Worm (Caenorhabditis elegans) whole organism, dauer: ENCODE data around the gene athp-3.
"Not testable (repeated sequence)": the region's sequence is repeated elsewhere in the genome, so short reads cannot be mapped to it uniquely, and the experiment has no call there.

Experiments used
- unc-62 ChIP-seq: sonication (generic microtip); optimal IDR thresholded peaks from 2 replicates; lab custom pipeline; 2017; ENCODE audit warnings: missing biosample characterization, missing genetic modification reagents, missing genetic modification characterization

Gene athp-3

DNA sequence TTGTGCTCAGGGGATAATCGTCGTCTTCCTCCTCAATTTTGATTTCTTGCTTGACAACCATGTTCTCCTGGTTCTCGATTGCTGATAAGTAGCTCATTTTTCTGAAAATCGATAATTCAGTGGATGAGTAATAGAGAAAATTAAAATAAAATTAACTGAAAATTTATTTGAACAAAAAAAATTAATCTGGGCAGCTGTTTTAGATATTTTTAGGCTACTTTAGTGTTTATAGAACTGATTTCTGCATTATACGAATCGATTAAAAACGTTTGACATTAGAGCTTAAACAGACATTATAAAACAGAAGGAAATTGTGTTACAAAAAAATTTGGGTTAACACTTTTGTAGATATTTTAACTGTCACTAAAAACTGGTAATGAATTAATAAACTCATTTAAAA, at the start of gene athp-3:
Gene athp-3 (minus strand): TSS at position 101 of the 400 bp plus-strand sequence.
- no peak for TF ChIP-seq unc-62 (GFP tag; lab: Kevin White, UChicago)

DNA sequence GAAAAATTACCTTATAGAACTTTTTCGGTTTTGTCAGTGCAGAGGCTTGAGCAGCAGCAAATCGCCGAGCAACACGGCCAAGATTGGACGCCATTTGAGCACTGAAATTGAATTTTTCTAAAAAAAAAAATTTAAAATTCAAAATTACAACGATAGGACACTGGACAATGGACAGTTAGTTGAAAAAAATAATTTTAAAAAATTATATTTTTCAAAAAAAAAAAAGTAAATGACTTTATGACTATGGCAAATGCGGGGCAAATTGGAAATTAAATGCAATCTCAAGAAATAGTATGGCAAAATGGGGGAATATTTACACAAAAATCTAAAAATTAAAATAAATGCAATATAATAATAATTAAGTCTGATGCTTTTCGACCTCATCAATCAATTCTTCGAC, 48.0 kb upstream of the athp-3 start, which contains the start of gene Y116A8C.27:
Gene Y116A8C.27 (minus strand): TSS at position 101 of the 400 bp plus-strand sequence.
- TF ChIP-seq unc-62 (GFP tag; lab: Kevin White, UChicago), result no peak

DNA sequence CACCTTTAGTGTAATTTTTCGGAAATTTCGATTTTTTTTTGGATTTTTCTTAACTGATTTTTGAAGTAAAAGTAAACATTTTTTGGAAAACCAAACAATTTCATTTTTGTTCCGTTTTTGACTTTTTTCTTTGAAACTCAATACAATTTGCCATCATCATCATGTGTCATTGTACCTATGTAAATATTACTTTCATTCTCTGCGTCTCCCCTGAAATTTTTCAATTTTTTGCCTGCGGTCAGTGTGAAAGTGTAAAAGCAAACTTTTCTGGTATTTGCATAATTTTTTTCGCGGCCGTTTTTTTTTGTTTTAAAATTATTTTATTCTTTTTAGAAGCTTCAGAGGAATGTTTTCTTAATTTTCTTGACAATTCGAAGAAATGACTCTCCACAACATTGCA, 45.5 kb upstream of the athp-3 start, which contains the start of gene Y116A8C.29:
Gene Y116A8C.29 (plus strand): TSS at position 328 of the 400 bp plus-strand sequence.
- TF ChIP-seq unc-62 (GFP tag; lab: Kevin White, UChicago), result no peak

DNA sequence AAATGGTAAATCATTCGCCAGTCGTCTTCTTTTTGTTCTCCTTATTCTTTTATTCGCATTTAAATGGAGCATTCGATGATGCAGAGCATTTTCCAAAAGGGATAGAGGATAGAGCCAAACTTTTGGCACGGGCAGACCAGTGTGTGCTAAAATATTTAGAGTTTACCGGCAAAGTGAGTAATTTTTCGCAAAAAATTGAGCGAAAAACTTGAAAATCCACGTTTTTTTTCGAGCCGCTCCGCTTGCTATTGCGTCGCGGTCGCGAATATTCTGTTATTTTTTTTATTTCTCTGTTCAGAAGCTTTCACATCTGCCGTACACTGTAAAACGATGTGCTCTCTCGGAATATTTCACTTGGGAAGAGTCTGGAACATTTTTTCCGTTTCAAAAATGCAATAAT, 40.7 kb upstream of the athp-3 start, which contains the start of gene Y116A8C.43:
Gene Y116A8C.43 (plus strand): TSS at position 3 of the 400 bp plus-strand sequence.
- TF ChIP-seq unc-62 (GFP tag; lab: Kevin White, UChicago), result no peak

DNA sequence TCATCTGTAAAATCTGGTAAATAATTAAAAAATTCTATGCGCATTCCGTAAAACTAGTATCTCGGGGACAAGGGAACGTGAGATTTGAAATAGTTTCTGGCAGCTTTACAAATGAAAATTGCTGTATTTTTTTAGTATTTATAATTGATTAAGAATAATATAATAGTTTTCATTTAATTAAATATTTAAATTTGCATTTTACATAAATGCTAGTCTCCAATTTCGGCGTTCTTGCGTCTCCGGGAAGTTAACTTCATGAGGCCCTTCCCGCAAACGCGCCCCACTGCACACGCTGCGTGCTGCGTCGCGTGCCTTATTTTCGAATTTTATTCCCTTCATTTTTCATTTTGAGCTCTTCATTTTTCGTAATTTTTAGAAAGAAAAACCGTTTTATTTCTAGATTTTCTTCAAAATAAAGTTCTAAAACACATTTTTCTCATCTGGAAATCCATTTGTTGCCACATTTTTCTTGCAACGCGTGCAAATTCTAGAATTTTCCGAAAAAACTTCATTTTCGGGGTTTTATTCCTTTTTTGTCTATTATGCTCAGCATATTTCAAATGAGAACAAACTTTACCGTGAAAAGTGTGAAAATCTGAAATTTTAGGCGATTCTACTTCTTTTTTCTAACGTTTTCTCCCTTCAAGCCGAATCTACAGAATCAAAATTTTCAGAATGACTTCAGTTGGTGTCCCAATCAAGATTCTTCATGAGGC, 39.4 kb upstream of the athp-3 start, which contains the start of the genes snx-13 and snr-1:
Gene snx-13 (minus strand): TSS at position 55 of the 716 bp plus-strand sequence.
Gene snr-1 (plus strand): TSS at position 666 of the 716 bp plus-strand sequence.
- TF ChIP-seq unc-62 (GFP tag; lab: Kevin White, UChicago), result no peak

DNA sequence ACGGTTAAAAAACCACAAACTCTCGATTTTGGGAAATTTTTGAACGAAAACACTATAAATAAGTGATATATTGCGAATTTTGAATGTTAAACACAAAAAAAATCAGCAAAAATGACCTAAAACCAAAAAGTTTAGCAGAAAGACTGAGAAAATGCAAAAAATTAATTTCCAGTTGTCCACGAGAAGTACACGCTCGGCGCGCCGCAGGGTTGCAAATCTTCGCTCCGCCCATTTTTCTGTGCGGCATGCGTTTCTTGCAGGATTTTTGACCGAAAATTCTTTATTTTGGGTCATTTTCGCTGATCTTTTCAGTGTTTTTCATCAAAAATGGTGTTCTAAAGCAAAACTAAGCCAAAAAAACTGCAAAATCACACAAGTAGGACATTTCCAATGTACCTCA, 36.7 kb upstream of the athp-3 start:
- TF ChIP-seq unc-62 (GFP tag; lab: Kevin White, UChicago), result no peak

DNA sequence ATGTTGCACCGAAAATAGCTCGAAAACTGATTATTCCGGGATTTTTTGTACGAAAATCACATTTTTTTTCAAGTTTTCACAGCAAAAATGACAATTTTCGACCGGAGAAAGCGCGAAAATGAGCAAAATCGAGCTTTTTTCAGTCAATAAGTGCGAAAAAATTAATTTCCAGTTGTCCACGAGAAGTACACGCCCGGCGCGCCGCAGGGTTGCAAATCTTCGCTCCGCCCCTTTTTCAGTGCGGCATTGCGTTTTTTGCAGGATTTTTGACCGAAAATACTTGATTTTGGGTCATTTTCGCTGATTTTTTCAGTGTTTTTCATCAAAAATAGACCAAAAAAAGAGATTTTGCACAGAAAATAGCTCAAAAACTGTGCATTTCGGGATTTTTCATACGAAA, 36.2 kb upstream of the athp-3 start:
- TF ChIP-seq unc-62 (GFP tag; lab: Kevin White, UChicago), result no peak

DNA sequence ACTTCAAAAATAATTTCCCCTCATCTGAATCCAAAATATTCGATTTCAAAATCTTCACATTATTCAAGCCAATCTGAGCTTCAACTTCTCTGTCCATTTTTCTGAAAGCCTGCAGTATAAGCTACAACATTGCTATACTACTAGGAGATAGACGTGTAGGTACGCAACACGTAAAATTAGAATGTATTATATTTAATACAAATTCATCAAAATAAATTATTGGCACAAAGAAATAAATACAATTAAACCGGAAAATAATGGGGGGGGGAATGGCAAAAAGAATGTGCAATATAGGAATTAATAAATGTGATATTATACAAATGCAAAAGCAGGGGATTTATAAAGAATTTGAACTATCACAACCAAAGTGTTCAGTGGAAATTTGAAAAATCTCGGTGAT, 30.5 kb upstream of the athp-3 start, which contains the start of gene Y116A8C.25:
Gene Y116A8C.25 (minus strand): TSS at position 101 of the 400 bp plus-strand sequence.
- TF ChIP-seq unc-62 (GFP tag; lab: Kevin White, UChicago), result no peak

DNA sequence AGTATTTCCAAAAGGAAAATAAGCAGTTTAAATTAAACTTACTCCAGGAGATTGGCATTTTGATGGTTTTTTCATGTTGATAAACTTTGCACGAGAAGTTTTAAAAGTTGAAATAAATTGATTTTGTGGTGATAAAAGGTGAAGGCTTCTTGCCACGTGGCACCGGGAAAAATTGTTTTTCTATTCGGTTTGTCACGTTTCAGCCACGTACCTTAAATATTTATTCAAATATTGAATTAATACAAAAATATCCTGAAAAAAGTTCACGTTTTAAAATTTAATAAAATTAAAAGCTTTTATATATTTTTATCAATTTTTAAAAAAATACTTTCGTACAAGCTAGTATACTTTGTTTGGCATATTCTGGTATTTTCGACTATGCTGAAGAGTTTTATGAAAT, 22.6 kb upstream of the athp-3 start, which contains the start of gene Y116A8C.24:
Gene Y116A8C.24 (minus strand): TSS at position 101 of the 400 bp plus-strand sequence.
- TF ChIP-seq unc-62 (GFP tag; lab: Kevin White, UChicago), result not testable (repeated sequence)

DNA sequence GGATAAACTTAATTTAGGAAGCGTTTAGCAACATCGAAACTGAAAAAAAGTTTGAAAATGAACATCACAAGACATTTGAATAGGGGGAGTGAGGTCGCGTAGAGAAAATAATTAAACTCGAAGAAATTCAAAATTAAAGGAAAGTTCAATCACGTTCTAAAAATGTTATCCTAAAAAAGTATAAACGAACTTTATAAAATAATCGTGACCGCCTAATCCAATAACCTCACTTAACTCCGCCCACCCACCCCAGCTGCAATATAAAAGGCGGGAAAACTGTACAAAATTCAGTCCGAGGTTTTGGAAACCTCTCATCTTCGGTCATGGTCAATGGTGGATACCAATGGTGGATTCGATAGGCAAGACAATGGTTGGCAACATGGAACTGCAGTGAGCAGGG, 16.8 kb upstream of the athp-3 start, which contains the start of gene Y116A8C.465:
Gene Y116A8C.465 (plus strand): TSS at position 301 of the 400 bp plus-strand sequence.
- TF ChIP-seq unc-62 (GFP tag; lab: Kevin White, UChicago), result not testable (repeated sequence)

DNA sequence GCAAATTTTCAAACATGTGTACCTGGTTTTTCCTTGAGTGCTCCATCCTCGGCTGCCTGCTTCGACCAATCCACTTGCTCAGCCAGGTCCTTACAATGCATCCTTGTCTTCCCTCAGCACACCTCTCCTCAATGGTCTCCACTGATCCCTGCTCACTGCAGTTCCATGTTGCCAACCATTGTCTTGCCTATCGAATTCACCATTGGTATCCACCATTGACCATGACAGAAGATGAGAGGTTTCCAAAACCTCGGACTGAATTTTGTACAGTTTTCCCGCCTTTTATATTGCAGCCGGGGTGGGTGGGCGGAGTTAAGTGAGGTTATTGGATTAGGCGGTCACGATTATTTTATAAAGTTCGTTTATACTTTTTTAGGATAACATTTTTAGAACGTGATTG, 15.5 kb upstream of the athp-3 start, which contains the start of gene Y116A8C.467:
Gene Y116A8C.467 (minus strand): TSS at position 101 of the 400 bp plus-strand sequence.
- not testable (repeated sequence) for TF ChIP-seq unc-62 (GFP tag; lab: Kevin White, UChicago)

DNA sequence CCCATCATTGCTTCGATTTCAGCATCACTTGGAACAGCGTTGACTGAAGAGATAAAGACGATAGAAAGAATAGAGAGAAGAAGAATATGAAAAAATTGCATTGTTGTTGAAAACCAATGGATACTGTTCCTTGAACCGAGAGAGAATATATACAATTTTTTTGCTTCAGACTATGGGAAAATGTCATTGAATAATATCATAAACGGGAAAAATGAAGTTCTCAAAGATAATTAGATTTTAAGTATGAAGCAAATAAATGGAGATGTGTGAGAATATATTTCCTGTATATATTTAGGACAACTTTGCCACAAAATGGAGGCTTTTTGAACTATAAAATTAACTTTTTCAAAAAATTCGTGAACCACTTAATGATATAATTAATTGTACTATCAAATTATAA, 9.9 kb upstream of the athp-3 start, which contains the start of gene Y116A8C.44:
Gene Y116A8C.44 (minus strand): TSS at position 101 of the 400 bp plus-strand sequence.
- TF ChIP-seq unc-62 (GFP tag; lab: Kevin White, UChicago), result no peak

DNA sequence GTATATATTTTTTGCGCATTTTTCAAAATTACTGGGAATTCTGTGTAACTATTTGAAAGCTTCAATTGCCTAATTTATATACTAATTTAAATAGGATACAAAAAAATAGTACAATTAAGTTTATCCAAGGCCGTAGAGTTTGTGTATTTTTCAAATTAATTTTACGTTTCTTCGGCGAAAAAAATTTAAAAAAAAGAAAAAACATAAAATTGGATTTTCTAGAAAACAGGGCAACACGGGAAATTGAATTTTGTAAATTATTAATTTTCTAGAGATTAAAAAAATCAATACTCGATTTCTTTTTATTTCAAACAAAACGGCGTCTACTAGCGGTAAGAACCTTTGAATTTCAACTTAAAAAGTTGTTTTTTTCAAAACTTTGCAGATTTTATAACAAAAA, 5.1 kb upstream of the athp-3 start, which contains the start of gene Y116A8C.23:
Gene Y116A8C.23 (plus strand): TSS at position 301 of the 400 bp plus-strand sequence.
- no peak for TF ChIP-seq unc-62 (GFP tag; lab: Kevin White, UChicago)

DNA sequence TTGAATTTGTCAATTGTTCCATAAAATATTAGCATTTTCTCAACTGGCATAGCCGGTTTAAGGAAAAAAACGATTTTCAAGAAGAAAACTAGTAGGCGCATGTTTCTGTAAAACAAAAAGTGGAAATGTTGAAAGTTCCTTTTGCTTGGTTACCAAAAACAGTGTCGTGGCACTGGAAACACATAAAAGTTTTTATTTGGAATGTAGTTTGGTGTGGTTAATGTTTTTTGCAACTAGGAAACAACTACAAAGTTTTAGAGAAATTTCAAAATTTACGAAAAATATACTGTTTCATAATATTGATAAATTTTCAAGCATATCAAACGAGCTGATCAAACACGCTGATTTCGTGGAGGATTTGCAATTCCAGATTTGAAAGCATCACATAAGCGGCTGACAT, 2.5 kb downstream of the athp-3 start, which contains the start of gene clec-195:
Gene clec-195 (minus strand): TSS at position 101 of the 400 bp plus-strand sequence.
- TF ChIP-seq unc-62 (GFP tag; lab: Kevin White, UChicago), result no peak

DNA sequence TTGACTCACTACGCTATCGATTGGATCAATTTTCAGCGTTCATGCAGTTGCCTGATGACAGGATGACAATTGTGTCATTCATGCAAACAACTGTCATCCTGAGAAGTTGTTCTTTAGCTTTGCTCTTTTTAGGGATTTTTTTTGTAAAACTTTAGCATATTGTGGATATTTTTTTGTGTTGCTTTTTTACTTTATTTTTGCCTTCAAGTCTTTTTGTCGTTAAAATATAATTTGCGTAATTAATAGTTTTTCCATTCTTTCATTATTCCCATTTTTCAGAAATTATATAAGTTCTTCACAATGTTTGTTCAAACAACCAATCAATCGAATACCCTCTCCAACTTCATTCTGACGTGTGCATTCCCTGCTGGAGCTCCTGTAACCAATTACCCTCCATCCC, 7.5 kb downstream of the athp-3 start, which contains the start of gene Y116A8C.20:
Gene Y116A8C.20 (plus strand): TSS at position 301 of the 400 bp plus-strand sequence.
- no peak for TF ChIP-seq unc-62 (GFP tag; lab: Kevin White, UChicago)

DNA sequence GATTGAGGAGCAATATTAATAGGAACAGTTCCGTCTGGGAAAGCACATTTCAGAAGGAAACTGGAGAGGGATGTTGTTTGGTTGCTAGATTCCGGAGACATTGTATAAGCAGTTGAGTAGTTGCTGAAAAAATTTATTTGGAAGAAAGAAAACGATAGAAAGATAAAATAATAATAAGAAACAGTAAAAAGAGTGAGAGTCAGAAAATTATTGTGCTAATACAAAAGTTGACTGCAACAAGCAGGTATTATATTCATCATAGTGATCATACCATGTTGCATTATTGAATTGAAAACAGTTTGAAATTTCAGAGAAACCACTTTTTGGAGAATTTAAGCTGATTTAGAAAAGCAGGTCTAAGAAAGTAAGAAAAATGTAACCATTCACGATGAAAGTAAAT, 8.6 kb downstream of the athp-3 start, which contains the start of gene Y116A8C.19:
Gene Y116A8C.19 (minus strand): TSS at position 101 of the 400 bp plus-strand sequence.
- TF ChIP-seq unc-62 (GFP tag; lab: Kevin White, UChicago), result no peak
